Fruit fly (Drosophila melanogaster) whole organism, adult: Measurements from ENCODE around the gene zfh1.

Experiments used
- CG7045 ChIP-seq: fragments of 200-800 bp; sonication (Bioruptor generic); optimal IDR thresholded peaks from 2 replicates; lab custom pipeline; 2017; ENCODE audit warnings: missing biosample characterization, mild to moderate bottlenecking, missing genetic modification characterization
- Hr96 ChIP-seq: fragments of 200-800 bp; sonication (Bioruptor generic); optimal IDR thresholded peaks from 2 replicates; lab custom pipeline; 2016; ENCODE audit warnings: missing biosample characterization, missing genetic modification characterization
- tj ChIP-seq: fragments of 200-800 bp; sonication (Bioruptor generic); optimal IDR thresholded peaks from 3 replicates; lab custom pipeline; 2017; ENCODE audit warnings: missing biosample characterization, mild to moderate bottlenecking, missing genetic modification characterization, moderate library complexity
- toe ChIP-seq: fragments of 200-800 bp; sonication (Bioruptor generic); optimal IDR thresholded peaks from 2 replicates; lab custom pipeline; 2016; ENCODE audit warnings: missing biosample characterization, missing genetic modification characterization

DNA sequence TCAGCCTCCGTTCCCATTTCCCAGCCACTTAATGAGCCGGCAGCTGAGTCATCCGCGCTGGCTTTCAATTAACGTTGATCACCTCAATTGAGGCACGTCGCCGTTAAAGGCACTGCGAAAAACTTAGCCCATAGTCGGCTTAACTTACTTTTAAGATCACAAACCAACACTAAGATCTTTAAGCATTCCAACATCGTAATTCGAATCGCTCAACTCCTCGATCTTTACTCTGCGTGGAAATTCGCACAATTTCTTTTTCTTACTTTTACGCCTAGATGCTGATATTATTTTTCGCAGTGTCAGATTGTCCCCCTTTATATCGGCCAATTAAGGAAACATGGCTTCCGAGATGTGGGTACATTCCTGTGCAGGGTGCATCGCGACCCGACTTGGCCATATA is 43.4 kb upstream of the zfh1 start:
- TF ChIP-seq toe (GFP tag; lab: Kevin White, UChicago) (no peak), Hr96 (GFP tag; lab: Kevin White, UChicago) (no peak), CG7045 (no peak), tj (GFP tag; lab: Kevin White, UChicago) (no peak)
